Worm (Caenorhabditis elegans): ENCODE measurements around the gene sre-14.

DNA sequence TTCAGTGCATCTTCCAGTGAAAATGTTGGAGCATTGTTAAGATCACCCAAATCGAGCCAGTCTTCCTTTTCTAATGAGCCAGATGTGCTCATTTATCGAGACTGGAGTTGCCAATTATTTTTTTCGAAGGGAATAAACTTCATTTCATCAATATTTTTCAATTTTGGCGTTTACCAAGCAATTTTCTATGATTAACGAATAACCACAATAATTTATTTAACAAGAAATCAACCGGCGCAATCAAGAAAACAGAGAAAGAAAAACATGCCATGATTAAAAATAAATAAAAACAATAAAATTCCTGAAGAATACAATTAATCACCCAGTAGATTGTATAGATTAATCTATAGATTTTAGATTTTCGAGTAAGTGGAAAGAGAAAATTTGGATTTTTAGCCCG lies 14.6 kb upstream of the sre-14 start, which contains the start of gene vps-8:
- TF ChIP-seq pha-2 (tag; optimal IDR thresholded peaks at IDR 0.05): no peak
- no peak for TF ChIP-seq ahr-1 (tag; optimal IDR thresholded peaks at IDR 0.05)
- no peak for TF ChIP-seq dve-1 (tag; optimal IDR thresholded peaks at IDR 0.05)
- no peak for TF ChIP-seq sox-2 (GFP tag; IDR thresholded peaks at IDR 0.05)
- no peak for TF ChIP-seq ceh-31 (tag; optimal IDR thresholded peaks at IDR 0.05)
- TF ChIP-seq pqm-1 (tag; optimal IDR thresholded peaks at IDR 0.05): no peak
- no peak for TF ChIP-seq lin-11 (tag; optimal IDR thresholded peaks at IDR 0.05)
- no peak for TF ChIP-seq ama-1 (optimal IDR thresholded peaks at IDR 0.05)
- no peak for TF ChIP-seq ceh-45 (GFP tag; IDR thresholded peaks at IDR 0.05)
- TF ChIP-seq Y22D7AL.16 (tag; optimal IDR thresholded peaks at IDR 0.05): no peak
- no peak for TF ChIP-seq che-1 (tag; optimal IDR thresholded peaks at IDR 0.05)
- TF ChIP-seq sox-4 (tag; optimal IDR thresholded peaks at IDR 0.05): no peak
- no peak for TF ChIP-seq unc-55 (GFP tag; optimal IDR thresholded peaks at IDR 0.05)

All from whole organism, late embryonic.